Fruit fly (Drosophila melanogaster) whole organism, wandering third instar larva: ENCODE results near the gene 14-3-3epsilon.

Source experiments
- Abd-B ChIP-seq: fragments of >200 bp; optimal IDR thresholded peaks from 2 replicates; lab custom pipeline; 2017; ENCODE audit warnings: missing biosample characterization, missing genetic modification characterization
- CG32264 ChIP-seq: fragments of 200-800 bp; sonication (Bioruptor generic); optimal IDR thresholded peaks from 2 replicates; lab custom pipeline; 2016; ENCODE audit warnings: missing biosample characterization, missing genetic modification characterization
- CG9705 ChIP-seq: fragments of 200-800 bp; sonication (Bioruptor generic); optimal IDR thresholded peaks from 2 replicates; lab custom pipeline; 2018; ENCODE audit warnings: missing biosample characterization, mild to moderate bottlenecking, missing genetic modification characterization
- Dfd ChIP-seq: fragments of >200 bp; optimal IDR thresholded peaks from 2 replicates; lab custom pipeline; 2017; ENCODE audit warnings: missing biosample characterization, missing genetic modification characterization
- Dif ChIP-seq: fragments of 200-275, 200-300 bp; sonication (Bioruptor generic); optimal IDR thresholded peaks from 2 replicates; lab custom pipeline; 2018; ENCODE audit warnings: missing biosample characterization, missing genetic modification characterization; ENCODE audit not compliant: partially characterized antibody
- GATAd ChIP-seq: sonication (Bioruptor generic); optimal IDR thresholded peaks from 2 replicates; lab custom pipeline; 2016; ENCODE audit warnings: missing biosample characterization, missing genetic modification characterization
- HLH106 ChIP-seq: fragments of 200-800 bp; optimal IDR thresholded peaks from 3 replicates; lab custom pipeline; 2019; ENCODE audit warnings: missing biosample characterization, mild to moderate bottlenecking, missing genetic modification characterization, moderate library complexity
- Hnf4 ChIP-seq: fragments of 200-800 bp; sonication (Bioruptor generic); optimal IDR thresholded peaks from 2 replicates; lab custom pipeline; 2016; ENCODE audit warnings: missing biosample characterization, mild to moderate bottlenecking, missing genetic modification characterization
- Hr78 ChIP-seq: fragments of >200 bp; optimal IDR thresholded peaks from 2 replicates; lab custom pipeline; 2017; ENCODE audit warnings: missing biosample characterization, missing genetic modification characterization
- Hr83 ChIP-seq: fragments of 200-300 bp; sonication (Bioruptor generic); optimal IDR thresholded peaks from 2 replicates; lab custom pipeline; 2016; ENCODE audit warnings: missing biosample characterization, mild to moderate bottlenecking, missing genetic modification characterization, moderate library complexity; ENCODE audit not compliant: poor library complexity, severe bottlenecking
- Jra ChIP-seq: sonication (Bioruptor generic); optimal IDR thresholded peaks from 2 replicates; lab custom pipeline; 2016; ENCODE audit warnings: missing biosample characterization, missing genetic modification characterization
- Mio ChIP-seq: sonication (Bioruptor generic); optimal IDR thresholded peaks from 2 replicates; lab custom pipeline; 2016; ENCODE audit warnings: missing biosample characterization, missing genetic modification characterization
- Myc ChIP-seq: fragments of >200 bp; optimal IDR thresholded peaks from 2 replicates; lab custom pipeline; 2017
- N ChIP-seq: fragments of >200 bp; optimal IDR thresholded peaks from 2 replicates; lab custom pipeline; 2018; ENCODE audit warnings: missing biosample characterization, missing external identifiers, missing genetic modification characterization
- OdsH ChIP-seq: fragments of 200-800 bp; sonication (Bioruptor generic); optimal IDR thresholded peaks from 2 replicates; lab custom pipeline; 2016; ENCODE audit warnings: missing biosample characterization, mild to moderate bottlenecking, missing genetic modification characterization
- Rel ChIP-seq, 2 experiments: fragments of 200-800 bp; sonication (Bioruptor generic) in 1 of 2; optimal IDR thresholded peaks; 2 replicates in 1 of 2; 3 replicates in 1 of 2; lab custom pipeline; 2016 to 2019; ENCODE audit warnings: mild to moderate bottlenecking in 2 of 2, missing biosample characterization in 2 of 2, missing genetic modification characterization in 2 of 2, moderate library complexity in 1 of 2
- Sp1 ChIP-seq: fragments of 200-800 bp; sonication (Bioruptor generic); optimal IDR thresholded peaks from 3 replicates; lab custom pipeline; 2019; ENCODE audit warnings: missing biosample characterization, mild to moderate bottlenecking, missing genetic modification characterization, moderate library complexity
- Vsx2 ChIP-seq: fragments of 200-300, 225-300 bp; sonication (Bioruptor generic); optimal IDR thresholded peaks from 2 replicates; lab custom pipeline; 2018; ENCODE audit warnings: missing biosample characterization, missing genetic modification characterization; ENCODE audit not compliant: partially characterized antibody
- br ChIP-seq: fragments of 200-800 bp; sonication (Bioruptor generic); optimal IDR thresholded peaks from 2 replicates; lab custom pipeline; 2016; ENCODE audit warnings: missing biosample characterization, missing genetic modification characterization
- brk ChIP-seq: fragments of 200-800 bp; sonication (Bioruptor generic); optimal IDR thresholded peaks from 2 replicates; lab custom pipeline; 2016; ENCODE audit warnings: missing biosample characterization, mild to moderate bottlenecking, missing genetic modification characterization
- dmrt93B ChIP-seq: fragments of 200-800 bp; sonication (Bioruptor generic); optimal IDR thresholded peaks from 2 replicates; lab custom pipeline; 2018; ENCODE audit warnings: missing biosample characterization, mild to moderate bottlenecking, missing genetic modification characterization
- dsf ChIP-seq: sonication (Bioruptor generic); optimal IDR thresholded peaks from 2 replicates; lab custom pipeline; 2016; ENCODE audit warnings: missing biosample characterization, missing genetic modification characterization, borderline replicate concordance
- ey ChIP-seq: fragments of 200-800 bp; sonication (Bioruptor generic); optimal IDR thresholded peaks from 2 replicates; lab custom pipeline; 2016; ENCODE audit warnings: missing biosample characterization, missing genetic modification characterization
- foxo ChIP-seq, 2 experiments: fragments of 200-800 bp; sonication (Bioruptor generic); optimal IDR thresholded peaks; 2 replicates in 1 of 2; 3 replicates in 1 of 2; lab custom pipeline; 2016 to 2017; ENCODE audit warnings: missing biosample characterization in 2 of 2, missing genetic modification characterization in 2 of 2
- fru ChIP-seq: fragments of 200-800 bp; sonication (Bioruptor generic); optimal IDR thresholded peaks from 3 replicates; lab custom pipeline; 2016; ENCODE audit warnings: missing biosample characterization, mild to moderate bottlenecking, missing genetic modification characterization
- h ChIP-seq: fragments of 200-800 bp; sonication (Bioruptor generic); optimal IDR thresholded peaks from 3 replicates; lab custom pipeline; 2016; ENCODE audit warnings: missing biosample characterization, mild to moderate bottlenecking, missing genetic modification characterization
- lola ChIP-seq: fragments of >200 bp; optimal IDR thresholded peaks from 2 replicates; lab custom pipeline; 2017; ENCODE audit warnings: missing biosample characterization, missing genetic modification characterization
- pan ChIP-seq: fragments of >200 bp; optimal IDR thresholded peaks from 2 replicates; lab custom pipeline; 2017
- psq ChIP-seq: fragments of 200-800 bp; sonication (Bioruptor generic); optimal IDR thresholded peaks from 3 replicates; lab custom pipeline; 2017; ENCODE audit warnings: missing biosample characterization, mild to moderate bottlenecking, missing genetic modification characterization, moderate library complexity
- rgr ChIP-seq: fragments of 200-800 bp; sonication (Bioruptor generic); optimal IDR thresholded peaks from 3 replicates; lab custom pipeline; 2016; ENCODE audit warnings: missing biosample characterization, mild to moderate bottlenecking, missing genetic modification characterization
- sage ChIP-seq: fragments of 200-800 bp; sonication (Bioruptor generic); optimal IDR thresholded peaks from 2 replicates; lab custom pipeline; 2016; ENCODE audit warnings: missing biosample characterization, mild to moderate bottlenecking, missing genetic modification characterization
- sv ChIP-seq: fragments of 200-800 bp; sonication (Bioruptor generic); optimal IDR thresholded peaks from 3 replicates; lab custom pipeline; 2016; ENCODE audit warnings: missing biosample characterization, missing genetic modification characterization
- tai ChIP-seq: sonication (Bioruptor generic); optimal IDR thresholded peaks from 2 replicates; lab custom pipeline; 2016; ENCODE audit warnings: missing biosample characterization, missing genetic modification characterization
- usp ChIP-seq: fragments of >200 bp; optimal IDR thresholded peaks from 2 replicates; lab custom pipeline; 2017; ENCODE audit warnings: missing biosample characterization, missing genetic modification characterization

The 14-3-3epsilon gene

dm6 chr3R:18266665-18267064 lies 24.3 kb downstream of the 14-3-3epsilon start:
- TF ChIP-seq lola (GFP tag; lab: Kevin White, UChicago) (no peak), HLH106 (tag; lab: Kevin White, UChicago) (no peak), Vsx2 (GFP tag; lab: Kevin White, UChicago) (peak; percentile 44), CG32264 (no peak), OdsH (no peak)

dm6 chr3R:18267489-18267888 lies 25.2 kb downstream of the 14-3-3epsilon start, which contains the start of gene CG18599:
CG18599 (plus strand) TSS chr3R:18267789.
- TF ChIP-seq Jra (GFP tag; lab: Kevin White, UChicago) (no peak), Abd-B (GFP tag; lab: Kevin White, UChicago) (no peak), Mio (GFP tag; lab: Kevin White, UChicago) (no peak), Vsx2 (GFP tag; lab: Kevin White, UChicago) (no peak), Rel (GFP tag; optimal IDR thresholded peaks at IDR 0.05; lab: Kevin White, UChicago) (no peak), Rel (tag; optimal IDR thresholded peaks at IDR 0.05; lab: Kevin White, UChicago) (no peak), sage (no peak), brk (GFP tag; lab: Kevin White, UChicago) (no peak), tai (GFP tag; lab: Kevin White, UChicago) (no peak), dmrt93B (no peak), N (GFP tag; lab: Kevin White, UChicago) (no peak), Hnf4 (GFP tag; lab: Kevin White, UChicago) (no peak), Dfd (GFP tag; lab: Kevin White, UChicago) (no peak), sv (GFP tag; lab: Kevin White, UChicago) (no peak), usp (GFP tag; lab: Kevin White, UChicago) (no peak), Hr78 (GFP tag; lab: Kevin White, UChicago) (no peak), Myc (lab: Kevin White, UChicago) (no peak)

- TF ChIP-seq Dfd (GFP tag; lab: Kevin White, UChicago) (peak; percentile 89), Abd-B (GFP tag; lab: Kevin White, UChicago) (no peak)
Measured at dm6 chr3R:18269744-18270348, 27.5 kb downstream of the 14-3-3epsilon start.

dm6 chr3R:18274328-18275098 lies 32.2 kb downstream of the 14-3-3epsilon start, which contains the start of the genes Vps39 and eIF1A:
Vps39 (minus strand) TSS chr3R:18274446.
eIF1A (plus strand) TSS chr3R:18274665.
- no peak for TF ChIP-seq CG32264
- no peak for TF ChIP-seq pan (lab: Kevin White, UChicago)
- no peak for TF ChIP-seq rgr
- no peak for TF ChIP-seq Dif
- no peak for TF ChIP-seq GATAd (GFP tag; lab: Kevin White, UChicago)
- TF ChIP-seq dsf (GFP tag; lab: Kevin White, UChicago), result no peak
- TF ChIP-seq sv (GFP tag; lab: Kevin White, UChicago), result peak; percentile 42
- TF ChIP-seq lola (GFP tag; lab: Kevin White, UChicago), result no peak
- peak; percentile 17 for TF ChIP-seq CG9705 (GFP tag; lab: Kevin White, UChicago)
- TF ChIP-seq Rel (GFP tag; optimal IDR thresholded peaks at IDR 0.05; lab: Kevin White, UChicago), result no peak
- TF ChIP-seq Rel (tag; optimal IDR thresholded peaks at IDR 0.05; lab: Kevin White, UChicago), result no peak
- no peak for TF ChIP-seq Hnf4 (GFP tag; lab: Kevin White, UChicago)
- no peak for TF ChIP-seq Sp1 (GFP tag; lab: Kevin White, UChicago)
- no peak for TF ChIP-seq HLH106 (tag; lab: Kevin White, UChicago)
- TF ChIP-seq br (GFP tag; lab: Kevin White, UChicago), result peak; percentile 47
- no peak for TF ChIP-seq Hr83
- peak; percentile 13 for TF ChIP-seq Myc (lab: Kevin White, UChicago)
- TF ChIP-seq Hr78 (GFP tag; lab: Kevin White, UChicago), result no peak
- peak; percentile 39 for TF ChIP-seq fru (GFP tag; lab: Kevin White, UChicago)
- no peak for TF ChIP-seq h
- no peak for TF ChIP-seq psq
- peak in 1 of 2 experiments; percentile 36 for TF ChIP-seq foxo (GFP tag; optimal IDR thresholded peaks at IDR 0.05; lab: Kevin White, UChicago)
- TF ChIP-seq Jra (GFP tag; lab: Kevin White, UChicago), result peak; percentile 69
- peak; percentile 16 for TF ChIP-seq ey
